Fruit fly (Drosophila melanogaster) whole organism, embryonic: Measurements from ENCODE around the gene CG5191.

Source experiments
- BEAF-32 ChIP-seq: fragments of 200-800 bp; sonication (Bioruptor generic); optimal IDR thresholded peaks from 3 replicates; lab custom pipeline; 2017; ENCODE audit warnings: missing biosample characterization, missing genetic modification characterization, mild to moderate bottlenecking, moderate library complexity, missing genetic modification reagents
- C15 ChIP-seq: fragments of 200-800 bp; sonication (Bioruptor generic); IDR thresholded peaks from 3 replicates; pipeline ENCODE4 v1.3.6; 2022; ENCODE audit warnings: missing biosample characterization, missing genetic modification characterization
- CG11085 ChIP-seq: fragments of 200-800 bp; sonication (Bioruptor generic); IDR thresholded peaks from 2 replicates; pipeline ENCODE4 v1.3.6; 2022; ENCODE audit warnings: missing biosample characterization, missing genetic modification characterization
- CG11247 ChIP-seq: fragments of 200-800 bp; sonication (Bioruptor generic); IDR thresholded peaks from 2 replicates; pipeline ENCODE4 v1.3.6; 2022; ENCODE audit warnings: missing biosample characterization, missing genetic modification characterization
- CG12236 ChIP-seq: fragments of 200-800 bp; sonication (Bioruptor generic); optimal IDR thresholded peaks from 2 replicates; lab custom pipeline; 2016; ENCODE audit warnings: missing biosample characterization, missing genetic modification characterization
- CG14710 ChIP-seq: fragments of 200-800 bp; sonication (Bioruptor generic); optimal IDR thresholded peaks from 3 replicates; lab custom pipeline; 2019; ENCODE audit warnings: missing biosample characterization, mild to moderate bottlenecking, missing genetic modification characterization, moderate library complexity
- CG15479 ChIP-seq: fragments of 200-800 bp; sonication (Bioruptor generic); optimal IDR thresholded peaks from 3 replicates; lab custom pipeline; 2019; ENCODE audit warnings: missing biosample characterization, mild to moderate bottlenecking, missing genetic modification characterization, moderate library complexity
- CG17328 ChIP-seq: fragments of 200-800 bp; sonication (Bioruptor generic); IDR thresholded peaks from 2 replicates; pipeline ENCODE4 v1.3.6; 2022; ENCODE audit warnings: missing biosample characterization, missing genetic modification characterization
- CG2116 ChIP-seq: fragments of 200-800 bp; sonication (Bioruptor generic); optimal IDR thresholded peaks from 3 replicates; lab custom pipeline; 2018; ENCODE audit warnings: missing biosample characterization, mild to moderate bottlenecking, missing genetic modification characterization
- CG32767 ChIP-seq: fragments of 200-800 bp; sonication (Bioruptor generic); IDR thresholded peaks from 2 replicates; pipeline ENCODE4 v1.3.6; 2022; ENCODE audit warnings: missing biosample characterization, missing genetic modification characterization
- CG3281 ChIP-seq: fragments of 200-800 bp; sonication (Bioruptor generic); optimal IDR thresholded peaks from 3 replicates; lab custom pipeline; 2017; ENCODE audit warnings: missing biosample characterization, mild to moderate bottlenecking, missing genetic modification characterization
- CG34422 ChIP-seq: fragments of 200-800 bp; sonication (Bioruptor generic); IDR thresholded peaks from 3 replicates; pipeline ENCODE4 v1.3.6; 2022; ENCODE audit warnings: missing biosample characterization, missing genetic modification characterization
- CG4282 ChIP-seq: fragments of 200-800 bp; sonication (Bioruptor generic); optimal IDR thresholded peaks from 2 replicates; lab custom pipeline; 2016; ENCODE audit warnings: missing biosample characterization, missing genetic modification characterization
- CG6689 ChIP-seq: fragments of 200-800 bp; sonication (Bioruptor generic); IDR thresholded peaks from 2 replicates; pipeline ENCODE4 v1.3.6; 2022; ENCODE audit warnings: missing biosample characterization, missing genetic modification characterization
- CG9727 ChIP-seq: fragments of 200-800 bp; sonication (Bioruptor generic); optimal IDR thresholded peaks from 3 replicates; lab custom pipeline; 2017; ENCODE audit warnings: missing biosample characterization, mild to moderate bottlenecking, missing genetic modification characterization
- Drgx ChIP-seq: fragments of 200-800 bp; sonication (Bioruptor generic); IDR thresholded peaks from 2 replicates; pipeline ENCODE4 v1.3.6; 2022; ENCODE audit warnings: missing biosample characterization, missing genetic modification characterization
- Fer1 ChIP-seq: fragments of 200-800 bp; sonication (Bioruptor generic); optimal IDR thresholded peaks from 2 replicates; lab custom pipeline; 2017; ENCODE audit warnings: missing biosample characterization, mild to moderate bottlenecking, missing genetic modification characterization
- H2.0 ChIP-seq: fragments of 200-800 bp; sonication (Bioruptor generic); IDR thresholded peaks from 2 replicates; pipeline ENCODE4 v1.3.6; 2022; ENCODE audit warnings: missing biosample characterization, missing genetic modification characterization
- MTF-1 ChIP-seq: fragments of 200-800 bp; sonication (Bioruptor generic); optimal IDR thresholded peaks from 2 replicates; lab custom pipeline; 2018; ENCODE audit warnings: missing biosample characterization, mild to moderate bottlenecking, missing genetic modification characterization, borderline replicate concordance
- Mrtf ChIP-seq: fragments of 200-800 bp; sonication (Bioruptor generic); IDR thresholded peaks from 3 replicates; pipeline ENCODE4 v1.3.6; 2022; ENCODE audit warnings: missing biosample characterization, missing genetic modification characterization
- NC2β ChIP-seq: fragments of 200-800 bp; sonication (Bioruptor generic); optimal IDR thresholded peaks from 2 replicates; lab custom pipeline; 2016; ENCODE audit warnings: missing biosample characterization, missing genetic modification characterization
- NfI ChIP-seq: fragments of 200-800 bp; sonication (Bioruptor generic); optimal IDR thresholded peaks from 3 replicates; lab custom pipeline; 2018; ENCODE audit warnings: missing biosample characterization, mild to moderate bottlenecking, missing genetic modification characterization, moderate library complexity
- Poxn ChIP-seq: fragments of 200-800 bp; sonication (Bioruptor generic); IDR thresholded peaks from 2 replicates; pipeline ENCODE4 v1.3.6; 2022; ENCODE audit warnings: missing biosample characterization, missing genetic modification characterization
- Trl ChIP-seq, 3 experiments: fragments of >200 bp in 2 of 3; fragments of 200-800 bp in 1 of 3; sonication (Bioruptor generic) in 1 of 3; optimal IDR thresholded peaks; 2 replicates in 1 of 3; 3 replicates in 2 of 3; lab custom pipeline; 2016 to 2017; ENCODE audit warnings: missing biosample characterization in 1 of 3, missing genetic modification characterization in 1 of 3
- ara ChIP-seq: fragments of 200-800 bp; sonication (Bioruptor generic); IDR thresholded peaks from 2 replicates; pipeline ENCODE4 v1.3.6; 2022; ENCODE audit warnings: missing biosample characterization, missing genetic modification characterization
- ase ChIP-seq: fragments of 200-800 bp; sonication (Bioruptor generic); IDR thresholded peaks from 3 replicates; pipeline ENCODE4 v1.3.6; 2022; ENCODE audit warnings: missing biosample characterization, missing genetic modification characterization
- bowl ChIP-seq: fragments of 200-800 bp; sonication (Bioruptor generic); IDR thresholded peaks from 2 replicates; pipeline ENCODE4 v1.3.6; 2022; ENCODE audit warnings: missing biosample characterization, missing genetic modification characterization
- btn ChIP-seq: fragments of 200-800 bp; sonication (Bioruptor generic); optimal IDR thresholded peaks from 2 replicates; lab custom pipeline; 2016; ENCODE audit warnings: missing biosample characterization, missing genetic modification characterization
- dmrt11E ChIP-seq: fragments of 200-800 bp; sonication (Bioruptor generic); optimal IDR thresholded peaks from 3 replicates; lab custom pipeline; 2018; ENCODE audit warnings: missing biosample characterization, mild to moderate bottlenecking, missing genetic modification characterization, moderate library complexity
- eyg ChIP-seq: fragments of 200-800 bp; sonication (Bioruptor generic); optimal IDR thresholded peaks from 3 replicates; lab custom pipeline; 2016; ENCODE audit warnings: missing biosample characterization, missing genetic modification characterization
- fu2 ChIP-seq: fragments of 200-800 bp; sonication (Bioruptor generic); optimal IDR thresholded peaks from 2 replicates; lab custom pipeline; 2016; ENCODE audit warnings: missing biosample characterization, missing genetic modification characterization
- grau ChIP-seq: fragments of 200-800 bp; optimal IDR thresholded peaks from 3 replicates; lab custom pipeline; 2019; ENCODE audit warnings: missing biosample characterization, mild to moderate bottlenecking, missing genetic modification characterization, moderate library complexity
- hkb ChIP-seq, 2 experiments: fragments of 200-800 bp in 1 of 2; fragments of >200 bp in 1 of 2; sonication (Bioruptor generic) in 1 of 2; IDR thresholded peaks in 1 of 2; optimal IDR thresholded peaks in 1 of 2; 2 replicates each; pipeline versions ENCODE4 v1.3.6 to Lab custom; 2017 to 2022; ENCODE audit warnings: missing biosample characterization in 1 of 2, missing genetic modification characterization in 1 of 2
- ind ChIP-seq: fragments of 200-800 bp; sonication (Bioruptor generic); optimal IDR thresholded peaks from 3 replicates; lab custom pipeline; 2016; ENCODE audit warnings: missing biosample characterization, missing genetic modification characterization
- lilli ChIP-seq: fragments of 200-800 bp; sonication (Bioruptor generic); optimal IDR thresholded peaks from 3 replicates; lab custom pipeline; 2016; ENCODE audit warnings: missing biosample characterization, missing genetic modification characterization
- nerfin-1 ChIP-seq: fragments of 200-800 bp; sonication (Bioruptor generic); optimal IDR thresholded peaks from 3 replicates; lab custom pipeline; 2019; ENCODE audit warnings: missing biosample characterization, mild to moderate bottlenecking, missing genetic modification characterization, moderate library complexity
- pb ChIP-seq: fragments of 200-800 bp; sonication (Bioruptor generic); optimal IDR thresholded peaks from 3 replicates; lab custom pipeline; 2016; ENCODE audit warnings: missing biosample characterization, missing genetic modification characterization
- pfk ChIP-seq: fragments of 200-800 bp; sonication (Bioruptor generic); optimal IDR thresholded peaks from 2 replicates; lab custom pipeline; 2018; ENCODE audit warnings: missing biosample characterization, mild to moderate bottlenecking, missing genetic modification characterization, moderate library complexity
- pita ChIP-seq: fragments of 200-800 bp; sonication (Bioruptor generic); optimal IDR thresholded peaks from 2 replicates; lab custom pipeline; 2017; ENCODE audit warnings: missing biosample characterization, mild to moderate bottlenecking, missing genetic modification characterization
- pros ChIP-seq: fragments of 200-800 bp; sonication (Bioruptor generic); optimal IDR thresholded peaks from 3 replicates; lab custom pipeline; 2019; ENCODE audit warnings: missing biosample characterization, mild to moderate bottlenecking, missing genetic modification characterization, moderate library complexity
- scrt ChIP-seq: fragments of 200-800 bp; sonication (Bioruptor generic); optimal IDR thresholded peaks from 2 replicates; lab custom pipeline; 2018; ENCODE audit warnings: missing biosample characterization, mild to moderate bottlenecking, missing genetic modification characterization, moderate library complexity
- seq ChIP-seq: fragments of 200-800 bp; sonication (Bioruptor generic); IDR thresholded peaks from 2 replicates; pipeline ENCODE4 v1.3.6; 2022; ENCODE audit warnings: missing biosample characterization, missing genetic modification characterization
- slbo ChIP-seq: fragments of 200-800 bp; sonication (Bioruptor generic); IDR thresholded peaks from 2 replicates; pipeline ENCODE4 v1.3.6; 2022; ENCODE audit warnings: missing biosample characterization, missing genetic modification characterization
- ssp ChIP-seq: fragments of 200-800 bp; sonication (Bioruptor generic); IDR thresholded peaks from 2 replicates; pipeline ENCODE4 v1.3.6; 2022; ENCODE audit warnings: missing biosample characterization, missing genetic modification characterization
- stc ChIP-seq: fragments of 200-800 bp; sonication (Bioruptor generic); IDR thresholded peaks from 2 replicates; pipeline ENCODE4 v1.3.6; 2022; ENCODE audit warnings: missing biosample characterization, missing genetic modification characterization
- sug ChIP-seq: fragments of 200-800 bp; optimal IDR thresholded peaks from 2 replicates; lab custom pipeline; 2019; ENCODE audit warnings: missing biosample characterization, mild to moderate bottlenecking, missing genetic modification characterization, moderate library complexity
- twi ChIP-seq: fragments of 200-800 bp; optimal IDR thresholded peaks from 2 replicates; lab custom pipeline; 2019; ENCODE audit warnings: missing biosample characterization, mild to moderate bottlenecking, missing genetic modification characterization, moderate library complexity
- wor ChIP-seq: fragments of 200-800 bp; sonication (Bioruptor generic); IDR thresholded peaks from 2 replicates; pipeline ENCODE4 v1.3.6; 2022; ENCODE audit warnings: missing biosample characterization, missing genetic modification characterization

CG5191 gene

DNA sequence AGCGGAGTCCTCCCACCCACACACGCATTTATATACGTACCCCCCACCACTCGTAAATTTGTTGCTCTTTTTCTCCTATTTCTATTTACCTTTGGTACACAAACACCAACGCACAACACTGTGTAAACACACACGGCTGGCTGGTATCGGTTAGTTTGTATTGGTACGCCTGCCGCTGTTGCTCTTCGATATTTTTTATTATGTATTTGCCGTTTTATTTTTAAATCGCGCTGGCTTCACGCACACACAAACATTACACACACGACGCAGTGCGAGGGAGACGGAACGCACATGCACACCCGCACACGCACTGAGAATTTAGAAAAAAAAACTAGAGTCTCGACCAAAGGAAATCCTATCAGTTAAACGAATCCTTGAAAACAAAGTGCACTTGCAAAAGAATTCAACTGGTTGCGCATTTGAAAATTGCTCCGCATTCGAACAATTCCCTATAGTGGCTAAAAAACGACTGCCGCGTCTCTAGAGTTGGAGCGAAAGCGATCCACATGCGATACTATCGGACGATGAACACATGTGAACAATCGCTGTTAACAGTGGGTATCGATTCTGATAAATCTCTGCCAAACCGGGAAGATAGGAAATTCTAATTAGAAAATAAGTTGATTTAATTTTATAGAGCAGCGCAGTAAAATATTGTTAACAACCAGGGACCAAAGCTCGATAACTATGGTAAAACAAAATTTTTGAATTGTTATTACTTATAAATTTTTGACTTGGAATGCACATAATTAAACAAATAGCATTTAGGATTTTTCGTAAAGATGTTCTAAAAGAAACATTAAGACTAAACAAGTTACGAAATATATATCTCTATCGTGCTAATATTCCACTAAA is 9.8 kb upstream of the CG5191 start (continued):
- TF ChIP-seq bowl (no peak), Fer1 (GFP tag; lab: Kevin White, UChicago) (peak; percentile 91), CG17328 (GFP tag; lab: Robert Waterston, UW) (peak; percentile 52; the same call in 1 of the 2 replicates), Poxn (GFP tag; lab: Robert Waterston, UW) (no peak), Trl (optimal IDR thresholded peaks at IDR 0.05; lab: Kevin White, UChicago) (no peak), Trl (GFP tag; optimal IDR thresholded peaks at IDR 0.05; lab: Kevin White, UChicago) (peak; percentile 59), CG14710 (peak; percentile 28), CG4282 (peak; percentile 6), BEAF-32 (GFP tag; lab: Kevin White, UChicago) (peak; percentile 95), CG11247 (GFP tag; lab: Robert Waterston, UW) (peak; percentile 9; the same call in 1 of the 2 replicates), ind (no peak), btn (peak; percentile 49), slbo (peak; percentile 26; the same call in 1 of the 2 replicates), ara (GFP tag; lab: Robert Waterston, UW) (peak; percentile 57; the same call in 1 of the 2 replicates), H2.0 (GFP tag; lab: Robert Waterston, UW) (no peak), MTF-1 (peak; percentile 96)
- TF ChIP-seq, all 482 proteins: peak for 329

- no peak for TF ChIP-seq twi (tag; lab: Kevin White, UChicago)
- peak; percentile 3 for TF ChIP-seq CG15479 (GFP tag; lab: Kevin White, UChicago)
- TF ChIP-seq grau (tag; lab: Kevin White, UChicago) = no peak
- peak; percentile 18 for TF ChIP-seq nerfin-1 (tag; lab: Kevin White, UChicago)
- no peak for TF ChIP-seq CG12236 (GFP tag; lab: Kevin White, UChicago)
- no peak for TF ChIP-seq C15 (GFP tag; lab: Robert Waterston, UW)
- peak; percentile 21; the same call in 1 of the 3 replicates for TF ChIP-seq CG34422 (GFP tag; lab: Robert Waterston, UW)
- TF ChIP-seq CG32767 (GFP tag; lab: Robert Waterston, UW) = 0 out of 2 replicates have a peak, but pooled peaks have one; percentile 42
- TF ChIP-seq eyg (GFP tag; lab: Kevin White, UChicago) = peak; percentile 10
- no peak for TF ChIP-seq ase (GFP tag; lab: Robert Waterston, UW)
- TF ChIP-seq scrt (GFP tag; lab: Kevin White, UChicago) = peak; percentile 97
- no peak for TF ChIP-seq fu2 (GFP tag; lab: Kevin White, UChicago)
- TF ChIP-seq pfk = no peak
- TF ChIP-seq pb (GFP tag; lab: Kevin White, UChicago) = no peak
- TF ChIP-seq NC2β (GFP tag; lab: Kevin White, UChicago) = no peak
- no peak for TF ChIP-seq hkb (optimal IDR thresholded peaks at IDR 0.05; lab: Kevin White, UChicago)
- TF ChIP-seq hkb (GFP tag; IDR thresholded peaks at IDR 0.05; lab: Robert Waterston, UW) = no peak
- no peak for TF ChIP-seq pros (GFP tag; lab: Kevin White, UChicago)
- no peak for TF ChIP-seq CG9727 (GFP tag; lab: Kevin White, UChicago)
- no peak for TF ChIP-seq sug (tag; lab: Kevin White, UChicago)
- 0 out of 2 replicates have a peak, but pooled peaks have one; percentile 7 for TF ChIP-seq Drgx (GFP tag; lab: Robert Waterston, UW)
- no peak for TF ChIP-seq lilli (GFP tag; lab: Kevin White, UChicago)
- no peak for TF ChIP-seq NfI (GFP tag; lab: Kevin White, UChicago)
- TF ChIP-seq Mrtf (GFP tag; lab: Robert Waterston, UW) = no peak
- TF ChIP-seq CG2116 = peak; percentile 90
- peak; percentile 35 for TF ChIP-seq pita (GFP tag; lab: Kevin White, UChicago)
- TF ChIP-seq CG6689 (GFP tag; lab: Robert Waterston, UW) = no peak
- TF ChIP-seq ssp (GFP tag; lab: Robert Waterston, UW) = no peak
- no peak for TF ChIP-seq dmrt11E (tag; lab: Kevin White, UChicago)
- no peak for TF ChIP-seq CG11085 (GFP tag; lab: Robert Waterston, UW)
- no peak for TF ChIP-seq wor (GFP tag; lab: Robert Waterston, UW)
- peak; percentile 40; the same call in 1 of the 2 replicates for TF ChIP-seq seq
- no peak for TF ChIP-seq stc
- TF ChIP-seq CG3281 (GFP tag; lab: Kevin White, UChicago) = peak; percentile 0
These were observed 9.1 kb upstream of the CG5191 start for dm6 chr3R:20551487-20552079.
